Fruit fly (Drosophila melanogaster) whole organism, embryonic: Measurements from ENCODE around the gene CG15894.

Experiments used
- Antp ChIP-seq: fragments of 200-800 bp; sonication (Bioruptor generic); optimal IDR thresholded peaks from 3 replicates; lab custom pipeline; 2016; ENCODE audit warnings: missing biosample characterization, missing genetic modification characterization
- Blimp-1 ChIP-seq: fragments of 200-800 bp; sonication (Bioruptor generic); optimal IDR thresholded peaks from 3 replicates; lab custom pipeline; 2018; ENCODE audit warnings: missing biosample characterization, missing genetic modification characterization, mild to moderate bottlenecking, moderate library complexity, missing genetic modification reagents
- CG1024 ChIP-seq: fragments of 200-800 bp; sonication (Bioruptor generic); IDR thresholded peaks from 2 replicates; pipeline ENCODE4 v1.3.6; 2022; ENCODE audit warnings: missing biosample characterization, missing genetic modification characterization
- CG10654 ChIP-seq: fragments of 200-800 bp; sonication (Bioruptor generic); optimal IDR thresholded peaks from 2 replicates; lab custom pipeline; 2016; ENCODE audit warnings: missing biosample characterization, missing genetic modification characterization
- CG11560 ChIP-seq: fragments of 200-800 bp; sonication (Bioruptor generic); IDR thresholded peaks from 3 replicates; pipeline ENCODE4 v1.3.6; 2022; ENCODE audit warnings: missing biosample characterization, missing genetic modification characterization
- CG16779 ChIP-seq: fragments of 200-800 bp; sonication (Bioruptor generic); IDR thresholded peaks from 2 replicates; pipeline ENCODE4 v1.3.6; 2022; ENCODE audit warnings: missing biosample characterization, missing genetic modification characterization
- CG18262 ChIP-seq: fragments of 200-800 bp; optimal IDR thresholded peaks from 3 replicates; lab custom pipeline; 2019; ENCODE audit warnings: missing biosample characterization, mild to moderate bottlenecking, missing genetic modification characterization, moderate library complexity
- CG32767 ChIP-seq: fragments of 200-800 bp; sonication (Bioruptor generic); IDR thresholded peaks from 2 replicates; pipeline ENCODE4 v1.3.6; 2022; ENCODE audit warnings: missing biosample characterization, missing genetic modification characterization
- CG32772 ChIP-seq: fragments of 200-800 bp; sonication (Bioruptor generic); IDR thresholded peaks from 2 replicates; pipeline ENCODE4 v1.3.6; 2022; ENCODE audit warnings: missing biosample characterization, missing genetic modification characterization
- CG3281 ChIP-seq: fragments of 200-800 bp; sonication (Bioruptor generic); optimal IDR thresholded peaks from 3 replicates; lab custom pipeline; 2017; ENCODE audit warnings: missing biosample characterization, mild to moderate bottlenecking, missing genetic modification characterization
- CG4360 ChIP-seq: fragments of 200-800 bp; sonication (Bioruptor generic); IDR thresholded peaks from 2 replicates; pipeline ENCODE4 v1.3.6; 2022; ENCODE audit warnings: missing biosample characterization, missing genetic modification characterization
- CG5953 ChIP-seq: fragments of 200-800 bp; sonication (Bioruptor generic); IDR thresholded peaks from 2 replicates; pipeline ENCODE4 v1.3.6; 2022; ENCODE audit warnings: missing biosample characterization, missing genetic modification characterization
- CG6254 ChIP-seq: fragments of 200-800 bp; sonication (Bioruptor generic); optimal IDR thresholded peaks from 3 replicates; lab custom pipeline; 2017; ENCODE audit warnings: mild to moderate bottlenecking, missing biosample characterization, missing genetic modification reagents, missing genetic modification characterization
- CG6813 ChIP-seq: fragments of 200-800 bp; sonication (Bioruptor generic); optimal IDR thresholded peaks from 2 replicates; lab custom pipeline; 2017; ENCODE audit warnings: missing biosample characterization, missing genetic modification characterization, mild to moderate bottlenecking, moderate library complexity, missing genetic modification reagents
- CG8281 ChIP-seq: fragments of 200-800 bp; sonication (Bioruptor generic); optimal IDR thresholded peaks from 2 replicates; lab custom pipeline; 2018; ENCODE audit warnings: missing biosample characterization, mild to moderate bottlenecking, missing genetic modification characterization, moderate library complexity
- CG8924 ChIP-seq: fragments of 200-800 bp; optimal IDR thresholded peaks from 3 replicates; lab custom pipeline; 2019; ENCODE audit warnings: missing biosample characterization, mild to moderate bottlenecking, missing genetic modification characterization, moderate library complexity
- CG9215 ChIP-seq: fragments of 200-800 bp; sonication (Bioruptor generic); IDR thresholded peaks from 2 replicates; pipeline ENCODE4 v1.3.6; 2022; ENCODE audit warnings: missing biosample characterization, missing genetic modification characterization
- CG9797 ChIP-seq: fragments of 200-800 bp; sonication (Bioruptor generic); optimal IDR thresholded peaks from 3 replicates; lab custom pipeline; 2018; ENCODE audit warnings: missing biosample characterization, mild to moderate bottlenecking, missing genetic modification characterization
- CG9932 ChIP-seq: fragments of 200-800 bp; sonication (Bioruptor generic); IDR thresholded peaks from 2 replicates; pipeline ENCODE4 v1.3.6; 2022; ENCODE audit warnings: missing biosample characterization, missing genetic modification characterization
- D19B ChIP-seq: fragments of 200-800 bp; sonication (Bioruptor generic); optimal IDR thresholded peaks from 2 replicates; lab custom pipeline; 2017; ENCODE audit warnings: missing biosample characterization, mild to moderate bottlenecking, missing genetic modification characterization
- Kr ChIP-seq: fragments of 200-800 bp; sonication (Bioruptor generic); optimal IDR thresholded peaks from 2 replicates; lab custom pipeline; 2017; ENCODE audit warnings: missing biosample characterization, mild to moderate bottlenecking, missing genetic modification characterization
- Mad ChIP-seq: fragments of 200-800 bp; sonication (Bioruptor generic); optimal IDR thresholded peaks from 2 replicates; lab custom pipeline; 2016; ENCODE audit warnings: missing biosample characterization, missing genetic modification characterization
- Mes4 ChIP-seq: fragments of 200-800 bp; sonication (Bioruptor generic); optimal IDR thresholded peaks from 2 replicates; lab custom pipeline; 2016; ENCODE audit warnings: missing biosample characterization, missing genetic modification characterization
- NC2α ChIP-seq: fragments of 200-800 bp; sonication (Bioruptor generic); optimal IDR thresholded peaks from 2 replicates; lab custom pipeline; 2016; ENCODE audit warnings: missing biosample characterization, missing genetic modification characterization
- NC2β ChIP-seq: fragments of 200-800 bp; sonication (Bioruptor generic); optimal IDR thresholded peaks from 2 replicates; lab custom pipeline; 2016; ENCODE audit warnings: missing biosample characterization, missing genetic modification characterization
- Pdp1 ChIP-seq, 2 experiments: fragments of 200-800 bp; sonication (Bioruptor generic); optimal IDR thresholded peaks; 3 replicates each; lab custom pipeline; 2016; ENCODE audit warnings: missing biosample characterization in 2 of 2, missing genetic modification characterization in 2 of 2, mild to moderate bottlenecking in 1 of 2, moderate library complexity in 1 of 2
- Scr ChIP-seq: fragments of 200-800 bp; sonication (Bioruptor generic); IDR thresholded peaks from 2 replicates; pipeline ENCODE4 v1.3.6; 2022; ENCODE audit warnings: missing biosample characterization, missing genetic modification characterization; ENCODE audit not compliant: partially characterized antibody
- Sry-δ ChIP-seq: fragments of 200-800 bp; sonication (Bioruptor generic); optimal IDR thresholded peaks from 2 replicates; lab custom pipeline; 2016; ENCODE audit warnings: missing biosample characterization, missing genetic modification characterization
- Taf1 ChIP-seq: fragments of 200-800 bp; sonication (Bioruptor generic); IDR thresholded peaks from 2 replicates; pipeline ENCODE4 v1.3.6; 2022; ENCODE audit warnings: missing biosample characterization, missing genetic modification characterization
- al ChIP-seq: fragments of 200-800 bp; sonication (Bioruptor generic); IDR thresholded peaks from 2 replicates; pipeline ENCODE4 v1.3.6; 2022; ENCODE audit warnings: missing biosample characterization, missing genetic modification characterization
- cato ChIP-seq: fragments of 200-800 bp; sonication (Bioruptor generic); optimal IDR thresholded peaks from 2 replicates; lab custom pipeline; 2016; ENCODE audit warnings: missing biosample characterization, missing genetic modification characterization, borderline replicate concordance
- cg ChIP-seq: fragments of 200-800 bp; sonication (Bioruptor generic); optimal IDR thresholded peaks from 3 replicates; lab custom pipeline; 2019; ENCODE audit warnings: missing biosample characterization, mild to moderate bottlenecking, missing genetic modification characterization, moderate library complexity
- chm ChIP-seq: fragments of 200-800 bp; sonication (Bioruptor generic); IDR thresholded peaks from 2 replicates; pipeline ENCODE4 v1.3.6; 2022; ENCODE audit warnings: missing biosample characterization, missing genetic modification characterization
- crp ChIP-seq, 2 experiments: fragments of 200-800 bp; sonication (Bioruptor generic); optimal IDR thresholded peaks; 2 replicates in 1 of 2; 3 replicates in 1 of 2; lab custom pipeline; 2017; ENCODE audit warnings: missing biosample characterization in 2 of 2, missing genetic modification characterization in 2 of 2, mild to moderate bottlenecking in 1 of 2, moderate library complexity in 1 of 2
- da ChIP-seq: fragments of 200-800 bp; sonication (Bioruptor generic); optimal IDR thresholded peaks from 2 replicates; lab custom pipeline; 2016; ENCODE audit warnings: missing biosample characterization, missing genetic modification characterization
- disco-r ChIP-seq: fragments of 200-800 bp; sonication (Bioruptor generic); optimal IDR thresholded peaks from 2 replicates; lab custom pipeline; 2016; ENCODE audit warnings: missing biosample characterization, missing genetic modification characterization
- dmrt99B ChIP-seq: fragments of 200-800 bp; sonication (Bioruptor generic); optimal IDR thresholded peaks from 2 replicates; lab custom pipeline; 2018; ENCODE audit warnings: missing biosample characterization, mild to moderate bottlenecking, missing genetic modification characterization, moderate library complexity
- dysf ChIP-seq: fragments of 200-800 bp; sonication (Bioruptor generic); IDR thresholded peaks from 3 replicates; pipeline ENCODE4 v1.3.6; 2022; ENCODE audit warnings: missing biosample characterization, missing genetic modification characterization
- ewg ChIP-seq: fragments of 200-800 bp; sonication (Bioruptor generic); optimal IDR thresholded peaks from 3 replicates; lab custom pipeline; 2017; ENCODE audit warnings: mild to moderate bottlenecking, missing biosample characterization, missing genetic modification reagents, missing genetic modification characterization
- exex ChIP-seq: fragments of 200-800 bp; sonication (Bioruptor generic); optimal IDR thresholded peaks from 4 replicates; lab custom pipeline; 2018; ENCODE audit warnings: missing biosample characterization, mild to moderate bottlenecking, missing genetic modification characterization, moderate library complexity
- gcm2 ChIP-seq: fragments of 200-800 bp; sonication (Bioruptor generic); optimal IDR thresholded peaks from 2 replicates; lab custom pipeline; 2016; ENCODE audit warnings: missing biosample characterization, missing genetic modification characterization
- hth ChIP-seq: fragments of >200 bp; optimal IDR thresholded peaks from 2 replicates; lab custom pipeline; 2017; ENCODE audit warnings: inconsistent platforms
- nmo ChIP-seq: fragments of 200-800 bp; sonication (Bioruptor generic); optimal IDR thresholded peaks from 2 replicates; lab custom pipeline; 2018; ENCODE audit warnings: missing biosample characterization, mild to moderate bottlenecking, missing genetic modification characterization, moderate library complexity
- pnt ChIP-seq: fragments of 200-800 bp; sonication (Bioruptor generic); optimal IDR thresholded peaks from 3 replicates; lab custom pipeline; 2016; ENCODE audit warnings: missing biosample characterization, missing genetic modification characterization
- pzg ChIP-seq: fragments of 200-800 bp; sonication (Bioruptor generic); optimal IDR thresholded peaks from 3 replicates; lab custom pipeline; 2018; ENCODE audit warnings: missing biosample characterization, mild to moderate bottlenecking, missing genetic modification characterization, moderate library complexity
- ranshi ChIP-seq: fragments of 200-800 bp; sonication (Bioruptor generic); IDR thresholded peaks from 2 replicates; pipeline ENCODE4 v1.3.6; 2022; ENCODE audit warnings: missing biosample characterization, missing genetic modification characterization
- trh ChIP-seq: fragments of 200-800 bp; sonication (Bioruptor generic); optimal IDR thresholded peaks from 2 replicates; lab custom pipeline; 2016; ENCODE audit warnings: missing biosample characterization, missing genetic modification characterization
- ttk ChIP-seq: fragments of 200-800 bp; sonication (Bioruptor generic); IDR thresholded peaks from 2 replicates; pipeline ENCODE4 v2.1.2; 2022; ENCODE audit warnings: missing biosample characterization, missing genetic modification characterization
- vvl ChIP-seq: fragments of 200-800 bp; sonication (Bioruptor generic); IDR thresholded peaks from 2 replicates; pipeline ENCODE4 v1.3.6; 2022; ENCODE audit warnings: missing biosample characterization, missing genetic modification characterization
- wor ChIP-seq: fragments of 200-800 bp; sonication (Bioruptor generic); IDR thresholded peaks from 2 replicates; pipeline ENCODE4 v1.3.6; 2022; ENCODE audit warnings: missing biosample characterization, missing genetic modification characterization

The CG15894 gene

DNA sequence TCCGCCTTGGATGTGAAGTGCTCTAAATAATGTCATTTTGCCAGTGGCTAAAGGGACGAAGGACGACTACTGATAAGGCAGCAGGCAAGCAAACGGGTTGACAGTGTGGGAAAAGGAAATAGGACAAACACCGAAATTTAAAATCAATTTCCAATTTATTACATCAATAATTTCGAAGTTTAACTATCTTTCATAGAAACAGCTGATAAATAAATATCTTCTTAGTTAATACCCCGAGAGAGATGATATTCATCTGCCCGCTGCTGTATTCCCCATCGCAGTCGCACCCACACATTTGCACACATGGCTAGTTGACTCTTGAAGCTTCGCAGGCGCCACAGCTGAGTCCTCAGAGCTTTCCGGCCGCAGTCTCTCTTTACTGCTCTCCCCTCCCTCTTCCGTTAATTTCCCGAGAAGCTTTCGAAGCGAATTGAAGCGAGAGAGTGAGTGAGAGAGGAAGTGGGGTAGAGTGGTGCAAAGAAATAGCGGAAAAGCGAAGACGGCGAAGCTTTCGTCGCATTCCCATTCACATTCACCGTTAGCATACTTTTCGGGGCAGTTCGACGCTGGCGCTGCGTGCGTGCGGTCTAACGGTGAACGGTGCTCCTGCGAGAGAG lies 8.0 kb downstream of the CG15894 start (continued):
- TF ChIP-seq vvl (GFP tag; lab: Robert Waterston, UW): peak; percentile 83
- no peak for TF ChIP-seq CG8281
- TF ChIP-seq CG10654 (GFP tag; lab: Kevin White, UChicago): peak; percentile 13
- TF ChIP-seq dysf (GFP tag; lab: Robert Waterston, UW): peak; percentile 82
- peak; percentile 18 for TF ChIP-seq exex (tag; lab: Kevin White, UChicago)
- peak; percentile 69 for TF ChIP-seq CG9932 (GFP tag; lab: Robert Waterston, UW)
- TF ChIP-seq hth: no peak
- TF ChIP-seq wor (GFP tag; lab: Robert Waterston, UW): peak; percentile 45
- peak; percentile 51; the same call in 1 of the 2 replicates for TF ChIP-seq CG9215 (GFP tag; lab: Robert Waterston, UW)
- TF ChIP-seq CG5953: no peak
- peak; percentile 66; the same call in 1 of the 2 replicates for TF ChIP-seq chm
- TF ChIP-seq crp (GFP tag; optimal IDR thresholded peaks at IDR 0.05; lab: Kevin White, UChicago): peak in 1 of 2 experiments; percentile 26
- TF ChIP-seq CG18262 (tag; lab: Kevin White, UChicago): peak; percentile 35
- peak; percentile 52 for TF ChIP-seq D19B
- peak; percentile 5 for TF ChIP-seq Antp (GFP tag; lab: Kevin White, UChicago)
- TF ChIP-seq trh: no peak
- TF ChIP-seq CG16779: no peak
- TF ChIP-seq pnt (GFP tag; lab: Kevin White, UChicago): no peak
- TF ChIP-seq Pdp1 (GFP tag; optimal IDR thresholded peaks at IDR 0.05; lab: Kevin White, UChicago): peak in 1 of 2 experiments; percentile 25
- peak; percentile 48; the same call in 1 of the 2 replicates for TF ChIP-seq al (GFP tag; lab: Robert Waterston, UW)
- peak; percentile 5 for TF ChIP-seq pzg (GFP tag; lab: Kevin White, UChicago)
- peak; percentile 62; the same call in 1 of the 2 replicates for TF ChIP-seq ttk (GFP tag; lab: Robert Waterston, UW)
- no peak for TF ChIP-seq NC2β (GFP tag; lab: Kevin White, UChicago)
- TF ChIP-seq CG3281 (GFP tag; lab: Kevin White, UChicago): peak; percentile 78
- TF ChIP-seq CG4360 (GFP tag; lab: Robert Waterston, UW): no peak
- 0 out of 3 replicates have a peak, but pooled peaks have one; percentile 31 for TF ChIP-seq CG11560 (tag; lab: Robert Waterston, UW)
- no peak for TF ChIP-seq CG9797
- no peak for TF ChIP-seq Sry-δ
- TF ChIP-seq CG8924 (tag; lab: Kevin White, UChicago): peak; percentile 46
- peak; percentile 10 for TF ChIP-seq disco-r (GFP tag; lab: Kevin White, UChicago)
- peak; percentile 70 for TF ChIP-seq ranshi (GFP tag; lab: Robert Waterston, UW)
- no peak for TF ChIP-seq da (GFP tag; lab: Kevin White, UChicago)
- no peak for TF ChIP-seq Mes4 (GFP tag; lab: Kevin White, UChicago)
- TF ChIP-seq CG6813: peak; percentile 75
- peak; percentile 27 for TF ChIP-seq ewg
- peak; percentile 53 for TF ChIP-seq CG32772
- TF ChIP-seq nmo (GFP tag; lab: Kevin White, UChicago): peak; percentile 43
- peak; percentile 3 for TF ChIP-seq gcm2 (GFP tag; lab: Kevin White, UChicago)
- no peak for TF ChIP-seq Scr
- TF ChIP-seq Mad (GFP tag; lab: Kevin White, UChicago): no peak
- TF ChIP-seq Blimp-1 (GFP tag; lab: Kevin White, UChicago): peak; percentile 54
- TF ChIP-seq Kr (GFP tag; lab: Kevin White, UChicago): no peak
- peak; percentile 25; the same call in 1 of the 2 replicates for TF ChIP-seq CG32767 (GFP tag; lab: Robert Waterston, UW)
- no peak for TF ChIP-seq CG1024 (GFP tag; lab: Robert Waterston, UW)
- TF ChIP-seq NC2α (GFP tag; lab: Kevin White, UChicago): no peak
- TF ChIP-seq Taf1: peak; percentile 76
- no peak for TF ChIP-seq CG6254 (GFP tag; lab: Kevin White, UChicago)
- TF ChIP-seq dmrt99B: peak; percentile 73
- TF ChIP-seq cato (GFP tag; lab: Kevin White, UChicago): no peak
- TF ChIP-seq cg (GFP tag; lab: Kevin White, UChicago): no peak
